Fruit fly (Drosophila melanogaster) whole organism, embryonic: ENCODE results near the gene CG45061.
A peak's percentile ranks its signal among the peaks of the same experiment; 100 is the strongest.

Experiments used
- Antp ChIP-seq: fragments of 200-800 bp; sonication (Bioruptor generic); optimal IDR thresholded peaks from 3 replicates; lab custom pipeline; 2016; ENCODE audit warnings: missing biosample characterization, missing genetic modification characterization
- CG10267 ChIP-seq: fragments of 200-800 bp; sonication (Bioruptor generic); optimal IDR thresholded peaks from 2 replicates; lab custom pipeline; 2018; ENCODE audit warnings: missing biosample characterization, mild to moderate bottlenecking, missing genetic modification characterization, moderate library complexity
- CG10959 ChIP-seq: fragments of 200-800 bp; sonication (Bioruptor generic); IDR thresholded peaks from 2 replicates; pipeline ENCODE4 v1.3.6; 2022; ENCODE audit warnings: missing biosample characterization, missing genetic modification characterization
- CG12299 ChIP-seq: fragments of 200-800 bp; sonication (Bioruptor generic); optimal IDR thresholded peaks from 2 replicates; lab custom pipeline; 2018; ENCODE audit warnings: missing biosample characterization, mild to moderate bottlenecking, missing genetic modification characterization
- CG12391 ChIP-seq: fragments of 200-800 bp; sonication (Bioruptor generic); optimal IDR thresholded peaks from 3 replicates; lab custom pipeline; 2018; ENCODE audit warnings: missing biosample characterization, mild to moderate bottlenecking, missing genetic modification characterization, moderate library complexity
- CG12744 ChIP-seq: fragments of 200-800 bp; sonication (Bioruptor generic); optimal IDR thresholded peaks from 2 replicates; lab custom pipeline; 2016; ENCODE audit warnings: missing biosample characterization, missing genetic modification characterization
- CG13624 ChIP-seq: fragments of 200-800 bp; sonication (Bioruptor generic); optimal IDR thresholded peaks from 2 replicates; lab custom pipeline; 2016; ENCODE audit warnings: missing biosample characterization, missing genetic modification characterization
- CG15269 ChIP-seq: fragments of 200-800 bp; sonication (Bioruptor generic); optimal IDR thresholded peaks from 2 replicates; lab custom pipeline; 2018; ENCODE audit warnings: missing biosample characterization, mild to moderate bottlenecking, missing genetic modification characterization, moderate library complexity
- CG1529 ChIP-seq: fragments of 200-800 bp; sonication (Bioruptor generic); optimal IDR thresholded peaks from 3 replicates; lab custom pipeline; 2018; ENCODE audit warnings: missing biosample characterization, missing genetic modification characterization
- CG1647 ChIP-seq: fragments of 200-800 bp; sonication (Bioruptor generic); optimal IDR thresholded peaks from 3 replicates; lab custom pipeline; 2016; ENCODE audit warnings: missing biosample characterization, missing genetic modification characterization
- CG34376 ChIP-seq: fragments of 200-800 bp; sonication (Bioruptor generic); optimal IDR thresholded peaks from 2 replicates; lab custom pipeline; 2018; ENCODE audit warnings: missing biosample characterization, mild to moderate bottlenecking, missing genetic modification characterization
- CG3847 ChIP-seq: fragments of 200-800 bp; sonication (Bioruptor generic); IDR thresholded peaks from 2 replicates; pipeline ENCODE4 v1.3.6; 2022; ENCODE audit warnings: missing biosample characterization, missing genetic modification characterization
- CG4360 ChIP-seq: fragments of 200-800 bp; sonication (Bioruptor generic); IDR thresholded peaks from 2 replicates; pipeline ENCODE4 v1.3.6; 2022; ENCODE audit warnings: missing biosample characterization, missing genetic modification characterization
- CG4617 ChIP-seq: fragments of 200-800 bp; sonication (Bioruptor generic); optimal IDR thresholded peaks from 3 replicates; lab custom pipeline; 2016; ENCODE audit warnings: missing biosample characterization, missing genetic modification characterization, borderline replicate concordance
- CG8765 ChIP-seq: fragments of 200-800 bp; sonication (Bioruptor generic); IDR thresholded peaks from 2 replicates; pipeline ENCODE4 v1.3.6; 2022; ENCODE audit warnings: missing biosample characterization, missing genetic modification characterization
- CG8944 ChIP-seq: fragments of 200-800 bp; sonication (Bioruptor generic); optimal IDR thresholded peaks from 3 replicates; lab custom pipeline; 2016; ENCODE audit warnings: missing biosample characterization, missing genetic modification characterization
- CG9797 ChIP-seq: fragments of 200-800 bp; sonication (Bioruptor generic); optimal IDR thresholded peaks from 3 replicates; lab custom pipeline; 2018; ENCODE audit warnings: missing biosample characterization, mild to moderate bottlenecking, missing genetic modification characterization
- CG9876 ChIP-seq: fragments of 200-800 bp; sonication (Bioruptor generic); optimal IDR thresholded peaks from 2 replicates; lab custom pipeline; 2016; ENCODE audit warnings: missing biosample characterization, missing genetic modification characterization
- CrebB ChIP-seq: fragments of 200-800 bp; sonication (Bioruptor generic); optimal IDR thresholded peaks from 3 replicates; lab custom pipeline; 2018; ENCODE audit warnings: missing biosample characterization, mild to moderate bottlenecking, missing genetic modification characterization
- Dad ChIP-seq: fragments of 200-800 bp; sonication (Bioruptor generic); optimal IDR thresholded peaks from 3 replicates; lab custom pipeline; 2016; ENCODE audit warnings: missing biosample characterization, missing genetic modification characterization
- Dip3 ChIP-seq: fragments of 200-800 bp; sonication (Bioruptor generic); optimal IDR thresholded peaks from 3 replicates; lab custom pipeline; 2016; ENCODE audit warnings: missing biosample characterization, missing genetic modification characterization
- Hr78 ChIP-seq, 2 experiments: fragments of 200-800 bp in 1 of 2; fragments of >200 bp in 1 of 2; sonication (Bioruptor generic) in 1 of 2; optimal IDR thresholded peaks; 2 replicates each; lab custom pipeline; 2017 to 2019; ENCODE audit warnings: missing biosample characterization in 2 of 2, missing genetic modification characterization in 2 of 2, mild to moderate bottlenecking in 1 of 2, moderate library complexity in 1 of 2
- Med ChIP-seq: fragments of 200-800 bp; sonication (Bioruptor generic); peaks from one replicate; lab custom pipeline; 2016; ENCODE audit warnings: missing biosample characterization, missing genetic modification characterization, mild to moderate bottlenecking, inconsistent platforms, moderate library complexity
- Oaz ChIP-seq: fragments of 200-800 bp; sonication (Bioruptor generic); IDR thresholded peaks from 2 replicates; pipeline ENCODE4 v1.3.6; 2022; ENCODE audit warnings: missing biosample characterization, missing genetic modification characterization
- Optix ChIP-seq: fragments of 200-800 bp; sonication (Bioruptor generic); IDR thresholded peaks from 3 replicates; pipeline ENCODE4 v1.3.6; 2022; ENCODE audit warnings: missing biosample characterization, missing genetic modification characterization
- Rx ChIP-seq: fragments of 200-800 bp; sonication (Bioruptor generic); IDR thresholded peaks from 2 replicates; pipeline ENCODE4 v1.3.6; 2022; ENCODE audit warnings: missing biosample characterization, missing genetic modification characterization
- Tbp ChIP-seq: fragments of >200 bp; optimal IDR thresholded peaks from 2 replicates; lab custom pipeline; 2018; ENCODE audit warnings: missing biosample characterization, missing genetic modification characterization
- amos ChIP-seq: fragments of 200-800 bp; sonication (Bioruptor generic); IDR thresholded peaks from 2 replicates; pipeline ENCODE4 v1.3.6; 2022; ENCODE audit warnings: missing biosample characterization, missing genetic modification characterization; ENCODE audit not compliant: partially characterized antibody
- ato ChIP-seq: fragments of 200-800 bp; sonication (Bioruptor generic); IDR thresholded peaks from 2 replicates; pipeline ENCODE4 v1.3.6; 2022; ENCODE audit warnings: missing biosample characterization, missing genetic modification characterization; ENCODE audit not compliant: partially characterized antibody
- bowl ChIP-seq: fragments of 200-800 bp; sonication (Bioruptor generic); IDR thresholded peaks from 2 replicates; pipeline ENCODE4 v1.3.6; 2022; ENCODE audit warnings: missing biosample characterization, missing genetic modification characterization
- caup ChIP-seq: fragments of 200-800 bp; sonication (Bioruptor generic); optimal IDR thresholded peaks from 3 replicates; lab custom pipeline; 2017; ENCODE audit warnings: missing biosample characterization, mild to moderate bottlenecking, missing genetic modification characterization, moderate library complexity; ENCODE audit not compliant: severe bottlenecking
- chn ChIP-seq: fragments of 200-800 bp; sonication (Bioruptor generic); optimal IDR thresholded peaks from 2 replicates; lab custom pipeline; 2016; ENCODE audit warnings: missing biosample characterization, missing genetic modification characterization
- dmrt11E ChIP-seq: fragments of 200-800 bp; sonication (Bioruptor generic); optimal IDR thresholded peaks from 3 replicates; lab custom pipeline; 2018; ENCODE audit warnings: missing biosample characterization, mild to moderate bottlenecking, missing genetic modification characterization, moderate library complexity
- dmrt99B ChIP-seq: fragments of 200-800 bp; sonication (Bioruptor generic); optimal IDR thresholded peaks from 2 replicates; lab custom pipeline; 2018; ENCODE audit warnings: missing biosample characterization, mild to moderate bottlenecking, missing genetic modification characterization, moderate library complexity
- ewg ChIP-seq: fragments of 200-800 bp; sonication (Bioruptor generic); optimal IDR thresholded peaks from 3 replicates; lab custom pipeline; 2017; ENCODE audit warnings: mild to moderate bottlenecking, missing biosample characterization, missing genetic modification reagents, missing genetic modification characterization
- exex ChIP-seq: fragments of 200-800 bp; sonication (Bioruptor generic); optimal IDR thresholded peaks from 4 replicates; lab custom pipeline; 2018; ENCODE audit warnings: missing biosample characterization, mild to moderate bottlenecking, missing genetic modification characterization, moderate library complexity
- fd96Cb ChIP-seq: fragments of 200-800 bp; sonication (Bioruptor generic); optimal IDR thresholded peaks from 2 replicates; lab custom pipeline; 2018; ENCODE audit warnings: missing biosample characterization, mild to moderate bottlenecking, missing genetic modification characterization, moderate library complexity
- hbn ChIP-seq: fragments of 200-800 bp; sonication (Bioruptor generic); IDR thresholded peaks from 2 replicates; pipeline ENCODE4 v1.3.6; 2022; ENCODE audit warnings: missing biosample characterization, missing genetic modification characterization; ENCODE audit not compliant: partially characterized antibody
- her ChIP-seq: fragments of 200-800 bp; sonication (Bioruptor generic); optimal IDR thresholded peaks from 2 replicates; lab custom pipeline; 2016; ENCODE audit warnings: missing biosample characterization, missing genetic modification characterization
- insv ChIP-seq, 2 experiments: fragments of 200-800 bp; sonication (Bioruptor generic); optimal IDR thresholded peaks; 3 replicates each; lab custom pipeline; 2016 to 2018; ENCODE audit warnings: missing biosample characterization in 2 of 2, missing genetic modification characterization in 2 of 2
- jigr1 ChIP-seq: fragments of 200-800 bp; sonication (Bioruptor generic); IDR thresholded peaks from 3 replicates; pipeline ENCODE4 v1.3.6; 2022; ENCODE audit warnings: missing biosample characterization, missing genetic modification characterization
- klu ChIP-seq: fragments of 200-800 bp; sonication (Bioruptor generic); IDR thresholded peaks from 2 replicates; pipeline ENCODE4 v1.3.6; 2022; ENCODE audit warnings: missing biosample characterization, missing genetic modification characterization
- kni ChIP-seq: fragments of 200-800 bp; sonication (Bioruptor generic); optimal IDR thresholded peaks from 3 replicates; lab custom pipeline; 2017; ENCODE audit warnings: mild to moderate bottlenecking, missing biosample characterization, missing genetic modification reagents, missing genetic modification characterization
- knrl ChIP-seq: fragments of 200-800 bp; sonication (Bioruptor generic); IDR thresholded peaks from 3 replicates; pipeline ENCODE4 v1.3.6; 2022; ENCODE audit warnings: missing biosample characterization, missing genetic modification characterization; ENCODE audit not compliant: partially characterized antibody
- luna ChIP-seq: fragments of 200-800 bp; sonication (Bioruptor generic); optimal IDR thresholded peaks from 2 replicates; lab custom pipeline; 2016; ENCODE audit warnings: missing biosample characterization, missing genetic modification characterization
- org-1 ChIP-seq: fragments of 200-800 bp; sonication (Bioruptor generic); optimal IDR thresholded peaks from 2 replicates; lab custom pipeline; 2017; ENCODE audit warnings: missing biosample characterization, missing genetic modification characterization
- peb ChIP-seq: fragments of 200-800 bp; sonication (Bioruptor generic); IDR thresholded peaks from 2 replicates; pipeline ENCODE4 v1.3.6; 2022; ENCODE audit warnings: missing biosample characterization, missing genetic modification characterization
- run ChIP-seq: fragments of 200-800 bp; sonication (Bioruptor generic); optimal IDR thresholded peaks from 3 replicates; lab custom pipeline; 2018; ENCODE audit warnings: missing biosample characterization, mild to moderate bottlenecking, missing genetic modification characterization
- scrt ChIP-seq: fragments of 200-800 bp; sonication (Bioruptor generic); optimal IDR thresholded peaks from 2 replicates; lab custom pipeline; 2018; ENCODE audit warnings: missing biosample characterization, mild to moderate bottlenecking, missing genetic modification characterization, moderate library complexity
- sisA ChIP-seq: fragments of 200-800 bp; sonication (Bioruptor generic); IDR thresholded peaks from 2 replicates; pipeline ENCODE4 v1.3.6; 2022; ENCODE audit warnings: missing biosample characterization, missing genetic modification characterization
- vfl ChIP-seq: fragments of 200-800 bp; sonication (Bioruptor generic); optimal IDR thresholded peaks from 2 replicates; lab custom pipeline; 2016; ENCODE audit warnings: missing biosample characterization, missing genetic modification characterization
- zen ChIP-seq: fragments of 200-800 bp; sonication (Bioruptor generic); optimal IDR thresholded peaks from 3 replicates; lab custom pipeline; 2018; ENCODE audit warnings: missing biosample characterization, mild to moderate bottlenecking, missing genetic modification characterization, moderate library complexity

Gene CG45061

DNA sequence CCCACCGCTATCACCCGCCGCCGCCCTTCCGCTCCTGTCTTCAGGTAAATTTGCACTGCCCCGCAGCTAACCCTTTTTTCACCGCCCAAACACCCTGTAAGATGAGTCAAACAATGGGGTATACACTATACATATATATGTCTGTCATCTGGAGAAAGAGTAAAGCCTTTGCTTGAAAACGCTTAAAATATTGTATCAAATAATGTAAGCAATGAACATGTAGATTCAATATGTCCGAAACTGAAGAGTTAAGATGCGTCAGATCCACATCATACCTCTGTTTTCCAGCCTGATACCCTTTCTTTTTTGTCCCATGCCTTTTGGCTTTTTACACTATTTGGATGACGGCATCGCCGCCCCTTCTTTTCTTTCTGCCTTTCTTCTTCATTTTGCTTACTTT lies 21.3 kb upstream of the CG45061 start (continued):
- no peak for TF ChIP-seq vfl (GFP tag; lab: Kevin White, UChicago)
- TF ChIP-seq CG1529 (GFP tag; lab: Kevin White, UChicago): no peak
- TF ChIP-seq CG9876 (GFP tag; lab: Kevin White, UChicago): no peak
- no peak for TF ChIP-seq CG12391 (tag; lab: Kevin White, UChicago)
- TF ChIP-seq peb (GFP tag; lab: Robert Waterston, UW): no peak
- no peak for TF ChIP-seq CG12744 (GFP tag; lab: Kevin White, UChicago)
- no peak for TF ChIP-seq dmrt11E (tag; lab: Kevin White, UChicago)
- peak; percentile 38 for TF ChIP-seq CG15269 (tag; lab: Kevin White, UChicago)
- no peak for TF ChIP-seq klu (GFP tag; lab: Robert Waterston, UW)
- TF ChIP-seq luna (GFP tag; lab: Kevin White, UChicago): no peak
- TF ChIP-seq Rx (GFP tag; lab: Robert Waterston, UW): no peak
- TF ChIP-seq CG12299 (tag; lab: Kevin White, UChicago): no peak
- TF ChIP-seq CrebB (tag; lab: Kevin White, UChicago): no peak
- peak; percentile 51 for TF ChIP-seq sisA (GFP tag; lab: Robert Waterston, UW)
- TF ChIP-seq CG9797 (GFP tag; lab: Kevin White, UChicago): no peak
- TF ChIP-seq Tbp (GFP tag; lab: Kevin White, UChicago): no peak
- no peak for TF ChIP-seq her
- TF ChIP-seq ato (GFP tag; lab: Robert Waterston, UW): no peak
- TF ChIP-seq amos (GFP tag; lab: Robert Waterston, UW): no peak
- peak; percentile 80 for TF ChIP-seq Med (GFP tag; lab: Kevin White, UChicago)
- TF ChIP-seq CG8765 (GFP tag; lab: Robert Waterston, UW): no peak
- TF ChIP-seq insv (GFP tag; optimal IDR thresholded peaks at IDR 0.05; lab: Kevin White, UChicago): no peak
- no peak for TF ChIP-seq org-1 (GFP tag; lab: Kevin White, UChicago)
- TF ChIP-seq run (tag; lab: Kevin White, UChicago): no peak
- peak; percentile 4 for TF ChIP-seq caup (GFP tag; lab: Kevin White, UChicago)
- no peak for TF ChIP-seq CG10267 (tag; lab: Kevin White, UChicago)
- TF ChIP-seq dmrt99B (tag; lab: Kevin White, UChicago): peak; percentile 48
- TF ChIP-seq CG34376: no peak
- TF ChIP-seq CG3847 (GFP tag; lab: Robert Waterston, UW): 0 out of 2 replicates have a peak, but pooled peaks have one; percentile 19
- TF ChIP-seq CG4617: no peak
- TF ChIP-seq Dad: no peak
- no peak for TF ChIP-seq zen (tag; lab: Kevin White, UChicago)
- no peak for TF ChIP-seq CG10959 (GFP tag; lab: Robert Waterston, UW)
- no peak for TF ChIP-seq CG4360 (GFP tag; lab: Robert Waterston, UW)
- no peak for TF ChIP-seq scrt (GFP tag; lab: Kevin White, UChicago)
- TF ChIP-seq Oaz (GFP tag; lab: Robert Waterston, UW): no peak
- TF ChIP-seq knrl (GFP tag; lab: Robert Waterston, UW): no peak
- no peak for TF ChIP-seq bowl (GFP tag; lab: Robert Waterston, UW)
- TF ChIP-seq chn (GFP tag; lab: Kevin White, UChicago): no peak
- TF ChIP-seq Dip3 (GFP tag; lab: Kevin White, UChicago): no peak
- TF ChIP-seq Antp (GFP tag; lab: Kevin White, UChicago): no peak
- no peak for TF ChIP-seq CG1647 (GFP tag; lab: Kevin White, UChicago)
- TF ChIP-seq jigr1 (GFP tag; lab: Robert Waterston, UW): no peak
- no peak for TF ChIP-seq Optix (GFP tag; lab: Robert Waterston, UW)
- no peak for TF ChIP-seq CG13624 (GFP tag; lab: Kevin White, UChicago)
- TF ChIP-seq ewg (GFP tag; lab: Kevin White, UChicago): no peak
- TF ChIP-seq kni: no peak
- no peak for TF ChIP-seq exex (tag; lab: Kevin White, UChicago)
- TF ChIP-seq CG8944 (GFP tag; lab: Kevin White, UChicago): no peak
- no peak for TF ChIP-seq Hr78 (GFP tag; optimal IDR thresholded peaks at IDR 0.05; lab: Kevin White, UChicago)
- TF ChIP-seq hbn (GFP tag; lab: Robert Waterston, UW): no peak
- TF ChIP-seq fd96Cb: peak; percentile 28
